Comparison of ENCODE assay signal across 1 fruit fly cellular context in genomic region chr3R:9343022-9343587, dm6.
TF ChIP-seq lines count a peak whose summit lies in the region.

No protein-coding gene starts in this region.

TF ChIP-seq in whole organism, embryonic, 481 proteins besides CTCF, POLR2A, EP300 and RAD21 (continued from another document):
- TF ChIP-seq br (optimal IDR thresholded peaks at IDR 0.05; lab: Kevin White, UChicago) (no peak), HLH4C (GFP tag; IDR thresholded peaks at IDR 0.05; lab: Robert Waterston, UW; ENCODE audit: partially characterized antibody) (no peak), yki (optimal IDR thresholded peaks at IDR 0.05; lab: Kevin White, UChicago) (no peak), CG2199 (GFP tag; IDR thresholded peaks at IDR 0.05; lab: Robert Waterston, UW) (peak; percentile 75; the same call in 1 of the 3 replicates), seq (GFP tag; IDR thresholded peaks at IDR 0.05; lab: Robert Waterston, UW) (no peak), CG12104 (GFP tag; optimal IDR thresholded peaks at IDR 0.05; lab: Kevin White, UChicago) (peak; percentile 24), CG6254 (GFP tag; optimal IDR thresholded peaks at IDR 0.05; lab: Kevin White, UChicago) (no peak), wdn (GFP tag; IDR thresholded peaks at IDR 0.05; lab: Robert Waterston, UW) (0 out of 2 replicates have a peak, but pooled peaks have one; percentile 20), sug (tag; optimal IDR thresholded peaks at IDR 0.05; lab: Kevin White, UChicago) (peak; percentile 48), CG2712 (tag; optimal IDR thresholded peaks at IDR 0.05; lab: Kevin White, UChicago) (no peak), nmo (GFP tag; optimal IDR thresholded peaks at IDR 0.05; lab: Kevin White, UChicago) (no peak), Hr78 (GFP tag; optimal IDR thresholded peaks at IDR 0.05; lab: Kevin White, UChicago) (no peak), z (GFP tag; IDR thresholded peaks at IDR 0.05; lab: Robert Waterston, UW) (no peak), CG2129 (GFP tag; IDR thresholded peaks at IDR 0.05; lab: Robert Waterston, UW; ENCODE audit: partially characterized antibody) (no peak), ttk (GFP tag; IDR thresholded peaks at IDR 0.05; lab: Robert Waterston, UW) (no peak), sisA (GFP tag; IDR thresholded peaks at IDR 0.05; lab: Robert Waterston, UW) (no peak), CG18619 (GFP tag; optimal IDR thresholded peaks at IDR 0.05; lab: Kevin White, UChicago) (no peak), Mad (GFP tag; optimal IDR thresholded peaks at IDR 0.05; lab: Kevin White, UChicago) (no peak), p53 (GFP tag; optimal IDR thresholded peaks at IDR 0.05; lab: Kevin White, UChicago) (peak; percentile 31), crol (GFP tag; IDR thresholded peaks at IDR 0.05; lab: Robert Waterston, UW) (no peak), CG17568 (GFP tag; optimal IDR thresholded peaks at IDR 0.05; lab: Kevin White, UChicago) (no peak), mirr (GFP tag; optimal IDR thresholded peaks at IDR 0.05; lab: Kevin White, UChicago) (peak; percentile 53)
